Worm (Caenorhabditis elegans): Measurements from ENCODE around the gene pisy-1.

- no peak for TF ChIP-seq T23F11.4 (GFP tag; optimal IDR thresholded peaks at IDR 0.05)
- TF ChIP-seq pax-1 (tag; optimal IDR thresholded peaks at IDR 0.05), result no peak
- no peak for TF ChIP-seq unc-55 (GFP tag; optimal IDR thresholded peaks at IDR 0.05)
- no peak for TF ChIP-seq ama-1 (optimal IDR thresholded peaks at IDR 0.05)
- no peak for TF ChIP-seq nfya-1 (tag; optimal IDR thresholded peaks at IDR 0.05)
- no peak for TF ChIP-seq ets-4 (tag; optimal IDR thresholded peaks at IDR 0.05)
- TF ChIP-seq dve-1 (tag; optimal IDR thresholded peaks at IDR 0.05), result no peak
- no peak for TF ChIP-seq ceh-2 (tag; optimal IDR thresholded peaks at IDR 0.05)
- TF ChIP-seq dmd-4 (tag; optimal IDR thresholded peaks at IDR 0.05; ENCODE audit: borderline replicate concordance), result no peak
- TF ChIP-seq elt-2 (tag; optimal IDR thresholded peaks at IDR 0.05), result no peak
- TF ChIP-seq nhr-11 (tag; optimal IDR thresholded peaks at IDR 0.05), result no peak
- TF ChIP-seq fkh-10 (GFP tag; optimal IDR thresholded peaks at IDR 0.05), result no peak
Observed at ce11 chrII:12694112-12694511, 44.0 kb downstream of the pisy-1 start, which contains the start of gene tbc-17.
